Fruit fly (Drosophila melanogaster): Measurements from ENCODE around the gene CG13461.

The CG13461 gene

DNA sequence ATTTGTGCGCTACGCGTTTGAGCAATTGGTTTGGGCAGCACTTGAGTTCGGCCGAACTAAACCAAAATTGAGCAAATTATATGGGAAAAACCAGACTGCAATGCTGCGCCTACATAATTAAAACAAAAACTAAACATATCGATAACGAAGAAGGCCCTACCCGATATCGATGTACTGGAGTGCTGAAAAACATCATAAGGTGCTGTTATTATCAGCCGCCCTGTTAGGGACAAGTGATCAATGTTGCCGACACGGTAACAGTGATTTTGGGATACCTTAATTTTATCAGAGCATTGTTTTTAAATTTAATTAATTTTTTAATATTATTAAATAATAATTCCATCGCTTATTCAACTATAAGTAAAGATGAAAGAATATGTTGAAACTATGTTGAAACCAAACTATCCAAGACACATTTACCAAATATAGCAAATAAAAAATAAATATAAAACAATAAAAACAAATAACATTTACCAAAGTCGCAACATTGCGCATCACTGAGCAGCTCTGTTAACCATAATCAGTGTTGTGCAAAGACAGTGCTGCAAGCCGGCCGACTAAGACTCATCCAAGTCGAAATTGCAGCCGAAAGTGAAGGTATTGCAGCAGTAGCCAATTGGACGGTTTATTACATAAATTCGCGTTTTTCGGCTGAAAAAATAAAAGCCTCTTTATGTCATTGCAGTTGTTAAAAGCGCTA is 42.4 kb upstream of the CG13461 start, which contains the start of the genes sstn, Plp and GlyRS (continued):
- TF ChIP-seq CG6163 (GFP tag; IDR thresholded peaks at IDR 0.05) (no peak), ss (GFP tag; optimal IDR thresholded peaks at IDR 0.05) (peak in 1 of 2 experiments; percentile 33), CG8119 (GFP tag; IDR thresholded peaks at IDR 0.05) (no peak), CG9139 (GFP tag; optimal IDR thresholded peaks at IDR 0.05) (no peak), esn (GFP tag; optimal IDR thresholded peaks at IDR 0.05) (peak; percentile 20), cyc (GFP tag; optimal IDR thresholded peaks at IDR 0.05) (no peak), CG3032 (tag; optimal IDR thresholded peaks at IDR 0.05) (peak; percentile 33), CG8319 (GFP tag; optimal IDR thresholded peaks at IDR 0.05) (no peak), Eip75B (GFP tag; optimal IDR thresholded peaks at IDR 0.05) (peak; percentile 12), fd85E (GFP tag; optimal IDR thresholded peaks at IDR 0.05) (no peak), pdm3 (GFP tag; optimal IDR thresholded peaks at IDR 0.05) (peak; percentile 29), CG6276 (GFP tag; optimal IDR thresholded peaks at IDR 0.05) (no peak), Hr4 (GFP tag; optimal IDR thresholded peaks at IDR 0.05) (no peak), Smox (GFP tag; optimal IDR thresholded peaks at IDR 0.05) (no peak), Blimp-1 (GFP tag; optimal IDR thresholded peaks at IDR 0.05) (peak; percentile 33), Ets21C (GFP tag; optimal IDR thresholded peaks at IDR 0.05) (no peak), Sox15 (GFP tag; optimal IDR thresholded peaks at IDR 0.05) (no peak), fkh (GFP tag; optimal IDR thresholded peaks at IDR 0.05) (no peak)

DNA sequence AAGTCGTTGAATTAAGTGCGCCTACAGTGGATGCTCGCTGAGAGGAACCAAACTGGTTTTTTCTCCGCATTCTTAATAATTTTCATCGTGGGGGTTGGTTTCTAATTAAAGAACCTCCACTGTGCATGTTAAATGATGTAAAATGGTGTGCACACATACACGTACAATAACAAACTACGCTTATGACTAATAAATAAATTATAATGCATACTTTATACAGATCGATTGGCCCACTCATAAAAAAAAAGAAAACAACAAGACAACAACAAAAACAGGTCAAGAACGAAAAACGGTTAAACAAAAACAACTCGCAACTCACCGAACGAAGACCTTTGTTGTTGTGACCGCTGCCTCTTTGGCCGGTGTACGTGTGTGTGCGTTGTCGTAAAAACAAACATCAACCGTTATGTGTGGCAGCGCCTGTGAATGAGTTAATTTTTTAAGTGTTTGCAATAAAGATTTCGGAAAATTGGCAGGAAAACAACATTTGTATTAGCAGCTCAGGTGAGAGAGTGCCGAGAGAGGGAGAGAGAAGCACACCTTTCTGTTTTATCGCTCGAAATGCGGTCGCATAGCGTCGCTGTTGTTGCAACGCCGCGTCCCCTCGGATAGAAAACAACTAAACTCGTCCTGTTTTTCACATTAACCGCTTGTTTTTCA is 41.8 kb upstream of the CG13461 start:
- TF ChIP-seq CG3919 (GFP tag; optimal IDR thresholded peaks at IDR 0.05) (no peak), CG10669 (GFP tag; optimal IDR thresholded peaks at IDR 0.05) (no peak), CG6854 (GFP tag; optimal IDR thresholded peaks at IDR 0.05) (no peak), CG34406 (GFP tag; optimal IDR thresholded peaks at IDR 0.05) (peak; percentile 15), CG1621 (tag; optimal IDR thresholded peaks at IDR 0.05) (no peak), CG8119 (GFP tag; IDR thresholded peaks at IDR 0.05) (no peak), topi (GFP tag; optimal IDR thresholded peaks at IDR 0.05) (peak; percentile 44), esn (GFP tag; optimal IDR thresholded peaks at IDR 0.05) (peak; percentile 37), Ets21C (GFP tag; optimal IDR thresholded peaks at IDR 0.05) (peak; percentile 3), dsx (GFP tag; optimal IDR thresholded peaks at IDR 0.05; ENCODE audit: poor library complexity, severe bottlenecking) (no peak), CG6792 (GFP tag; optimal IDR thresholded peaks at IDR 0.05) (peak; percentile 12), CG11762 (GFP tag; optimal IDR thresholded peaks at IDR 0.05; ENCODE audit: insufficient read depth) (no peak), CG32006 (GFP tag; optimal IDR thresholded peaks at IDR 0.05) (no peak), CG7368 (GFP tag; optimal IDR thresholded peaks at IDR 0.05) (no peak), Eip78C (GFP tag) (peak; percentile 73), CG10631 (GFP tag; optimal IDR thresholded peaks at IDR 0.05) (no peak), CG8632 (GFP tag; optimal IDR thresholded peaks at IDR 0.05) (no peak), CG11902 (GFP tag; optimal IDR thresholded peaks at IDR 0.05) (no peak), OdsH (GFP tag; optimal IDR thresholded peaks at IDR 0.05) (peak; percentile 14), fd59A (GFP tag; optimal IDR thresholded peaks at IDR 0.05) (no peak), pdm3 (GFP tag; optimal IDR thresholded peaks at IDR 0.05) (peak; percentile 35), Eip75B (GFP tag; optimal IDR thresholded peaks at IDR 0.05) (peak; percentile 15), eg (GFP tag; IDR thresholded peaks at IDR 0.05) (peak; percentile 48; the same call in 1 of the 3 replicates), Eip93F (GFP tag; optimal IDR thresholded peaks at IDR 0.05) (no peak), CG16779 (tag; optimal IDR thresholded peaks at IDR 0.05) (no peak), CG11294 (GFP tag; IDR thresholded peaks at IDR 0.05) (no peak), salr (GFP tag; optimal IDR thresholded peaks at IDR 0.05) (no peak), Sox102F (GFP tag; optimal IDR thresholded peaks at IDR 0.05) (peak; percentile 32), spab (GFP tag; optimal IDR thresholded peaks at IDR 0.05) (no peak), CG8319 (GFP tag; optimal IDR thresholded peaks at IDR 0.05) (no peak), fd85E (GFP tag; optimal IDR thresholded peaks at IDR 0.05) (no peak), Lpt (GFP tag; optimal IDR thresholded peaks at IDR 0.05) (no peak), ss (GFP tag; optimal IDR thresholded peaks at IDR 0.05) (no peak), CG4318 (GFP tag; optimal IDR thresholded peaks at IDR 0.05) (no peak), Hr38 (GFP tag; optimal IDR thresholded peaks at IDR 0.05) (no peak), lz (GFP tag; optimal IDR thresholded peaks at IDR 0.05) (peak; percentile 2), Gug (GFP tag; IDR thresholded peaks at IDR 0.05) (no peak), Smox (GFP tag; optimal IDR thresholded peaks at IDR 0.05) (no peak)
